Worm (Caenorhabditis elegans) whole organism, L4 larva: ENCODE results near the gene F38E1.10.
A peak's percentile ranks its signal among the peaks of the same experiment; 100 is the strongest.

Experiments
- D1046.2 ChIP-seq: fragments of 200-800 bp; sonication (Bioruptor generic); IDR thresholded peaks from 2 replicates; pipeline ENCODE4 v1.3.6; 2022; ENCODE audit warnings: missing genetic modification characterization, missing compliant biosample characterization
- F26F4.8 ChIP-seq: fragments of 200-800 bp; sonication (Bioruptor generic); conservative IDR thresholded peaks from 2 replicates; pipeline ENCODE4 v1.3.6; 2022; ENCODE audit warnings: missing genetic modification characterization, missing compliant biosample characterization
- F44E2.7 ChIP-seq: fragments of 200-800 bp; sonication (Bioruptor generic); IDR thresholded peaks from 2 replicates; pipeline ENCODE4 v2.1.2; 2022; ENCODE audit warnings: missing genetic modification characterization, missing compliant biosample characterization
- R02D3.7 ChIP-seq: fragments of 150-350 bp; sonication (generic microtip); optimal IDR thresholded peaks from 3 replicates; lab custom pipeline; 2014; ENCODE audit warnings: missing biosample characterization, missing genetic modification characterization
- T26A8.4 ChIP-seq: fragments of 200-800 bp; sonication (Bioruptor generic); IDR thresholded peaks from 2 replicates; pipeline ENCODE4 v1.3.6; 2022; ENCODE audit warnings: missing genetic modification characterization, missing compliant biosample characterization
- ZK337.2 ChIP-seq: fragments of 200-800 bp; sonication (Bioruptor generic); IDR thresholded peaks from 2 replicates; pipeline ENCODE4 v1.3.6; 2022; ENCODE audit warnings: missing genetic modification reagents, missing genetic modification characterization, missing compliant biosample characterization
- ZK546.5 ChIP-seq, 2 experiments: sonication (generic microtip); optimal IDR thresholded peaks; 2 replicates each; lab custom pipeline; 2017; ENCODE audit warnings: missing biosample characterization in 2 of 2, missing genetic modification characterization in 2 of 2
- aha-1 ChIP-seq: fragments of 150-350 bp; peaks from one replicate; lab custom pipeline; 2014; ENCODE audit warnings: missing biosample characterization, missing genetic modification characterization
- arid-1 ChIP-seq: fragments of 200-800 bp; sonication (Bioruptor generic); conservative IDR thresholded peaks from 2 replicates; pipeline ENCODE4 v1.3.6; 2022; ENCODE audit warnings: missing genetic modification reagents, missing genetic modification characterization, missing compliant biosample characterization
- ceh-20 ChIP-seq: fragments of 200-800 bp; sonication (Bioruptor generic); IDR thresholded peaks from 2 replicates; pipeline ENCODE4 v1.3.6; 2022; ENCODE audit warnings: missing genetic modification reagents, missing genetic modification characterization, missing compliant biosample characterization
- ceh-82 ChIP-seq: sonication (generic microtip); optimal IDR thresholded peaks from 2 replicates; lab custom pipeline; 2017; ENCODE audit warnings: missing biosample characterization, missing genetic modification characterization
- ces-1 ChIP-seq: fragments of 150-350 bp; sonication (generic microtip); optimal IDR thresholded peaks from 4 replicates; lab custom pipeline; 2014; ENCODE audit warnings: missing biosample characterization, missing genetic modification reagents, missing genetic modification characterization
- daf-19 ChIP-seq: fragments of 200-800 bp; sonication (Bioruptor generic); conservative IDR thresholded peaks from 2 replicates; pipeline ENCODE4 v1.3.6; 2022; ENCODE audit warnings: missing genetic modification characterization, missing compliant biosample characterization
- daf-8 ChIP-seq: fragments of 200-800 bp; sonication (Bioruptor generic); IDR thresholded peaks from 2 replicates; pipeline ENCODE4 v1.3.6; 2022; ENCODE audit warnings: missing genetic modification characterization, missing compliant biosample characterization
- gei-8 ChIP-seq: fragments of 200-800 bp; sonication (Bioruptor generic); optimal IDR thresholded peaks from 2 replicates; lab custom pipeline; 2018; ENCODE audit warnings: mild to moderate bottlenecking, missing genetic modification characterization, missing compliant biosample characterization
- hif-1 ChIP-seq, 2 experiments: sonication (generic microtip); optimal IDR thresholded peaks; 2 replicates each; lab custom pipeline; 2016 to 2017; ENCODE audit warnings: missing compliant biosample characterization in 2 of 2, missing genetic modification characterization in 2 of 2, missing genetic modification reagents in 2 of 2, missing genotype in 2 of 2, mild to moderate bottlenecking in 1 of 2
- lin-13 ChIP-seq: fragments of 150-350 bp; optimal IDR thresholded peaks from 2 replicates; lab custom pipeline; 2014; ENCODE audit warnings: missing biosample characterization, missing genetic modification reagents, missing genetic modification characterization
- lin-15B ChIP-seq: fragments of 150-350 bp; sonication (generic microtip); optimal IDR thresholded peaks from 3 replicates; lab custom pipeline; 2014; ENCODE audit warnings: missing biosample characterization, missing genetic modification characterization
- lin-29 ChIP-seq: fragments of 200-800 bp; sonication (Bioruptor generic); IDR thresholded peaks from 2 replicates; pipeline ENCODE4 v1.3.6; 2022; ENCODE audit warnings: missing genetic modification reagents, missing genetic modification characterization, missing compliant biosample characterization
- lin-39 ChIP-seq: fragments of 150-350 bp; optimal IDR thresholded peaks from 2 replicates; lab custom pipeline; 2014; ENCODE audit warnings: missing biosample characterization, missing genetic modification reagents, missing genetic modification characterization
- lir-3 ChIP-seq: sonication (generic microtip); optimal IDR thresholded peaks from 2 replicates; lab custom pipeline; 2016; ENCODE audit warnings: mild to moderate bottlenecking, missing genetic modification characterization, missing compliant biosample characterization
- madf-9 ChIP-seq: fragments of 200-800 bp; sonication (Bioruptor generic); conservative IDR thresholded peaks from 2 replicates; pipeline ENCODE4 v1.3.6; 2022; ENCODE audit warnings: missing genetic modification reagents, missing genetic modification characterization, missing compliant biosample characterization
- mep-1 ChIP-seq: fragments of 150-350 bp; sonication (generic microtip); optimal IDR thresholded peaks from 3 replicates; lab custom pipeline; 2014; ENCODE audit warnings: missing biosample characterization, missing genetic modification characterization
- nhr-10 ChIP-seq: fragments of 150-350 bp; optimal IDR thresholded peaks from 2 replicates; lab custom pipeline; 2014; ENCODE audit warnings: missing biosample characterization, missing genetic modification characterization
- nhr-237 ChIP-seq: sonication (generic microtip); optimal IDR thresholded peaks from 2 replicates; lab custom pipeline; 2017; ENCODE audit warnings: missing biosample characterization, missing genetic modification characterization
- nhr-25 ChIP-seq: sonication (generic microtip); optimal IDR thresholded peaks from 2 replicates; lab custom pipeline; 2017; ENCODE audit warnings: missing genetic modification characterization, mild to moderate bottlenecking, missing compliant biosample characterization, antibody characterized with exemption, moderate library complexity, borderline replicate concordance; ENCODE audit not compliant: insufficient read depth
- nhr-28 ChIP-seq: fragments of 150-350 bp; optimal IDR thresholded peaks from 2 replicates; lab custom pipeline; 2014; ENCODE audit warnings: missing biosample characterization, missing genetic modification characterization
- nhr-42 ChIP-seq: fragments of 200-800 bp; sonication (Bioruptor generic); IDR thresholded peaks from 2 replicates; pipeline ENCODE4 v1.3.6; 2022; ENCODE audit warnings: missing genetic modification characterization, missing compliant biosample characterization
- nhr-6 ChIP-seq: fragments of 150-350 bp; optimal IDR thresholded peaks from 2 replicates; lab custom pipeline; 2014; ENCODE audit warnings: missing biosample characterization, missing genetic modification characterization
- nhr-76 ChIP-seq: fragments of 150-350 bp; optimal IDR thresholded peaks from 2 replicates; lab custom pipeline; 2014; ENCODE audit warnings: missing biosample characterization, missing genetic modification characterization
- php-3 ChIP-seq: fragments of 200-800 bp; sonication (Bioruptor generic); IDR thresholded peaks from 2 replicates; pipeline ENCODE4 v1.3.6; 2022; ENCODE audit warnings: missing genetic modification reagents, missing genetic modification characterization, missing compliant biosample characterization
- pqm-1 ChIP-seq: sonication (generic microtip); optimal IDR thresholded peaks from 2 replicates; lab custom pipeline; 2017; ENCODE audit warnings: missing biosample characterization, missing genetic modification characterization
- set-16 ChIP-seq: fragments of 200-800 bp; sonication (Bioruptor generic); IDR thresholded peaks from 2 replicates; pipeline ENCODE4 v1.3.6; 2022; ENCODE audit warnings: missing genetic modification reagents, missing genetic modification characterization, missing compliant biosample characterization
- snpc-1.2 ChIP-seq: fragments of 200-800 bp; sonication (Bioruptor generic); IDR thresholded peaks from 2 replicates; pipeline ENCODE4 v1.3.6; 2022; ENCODE audit warnings: missing genetic modification reagents, missing genetic modification characterization, missing compliant biosample characterization
- unc-130 ChIP-seq: sonication (generic microtip); optimal IDR thresholded peaks from 2 replicates; lab custom pipeline; 2016; ENCODE audit warnings: missing genetic modification reagents, missing genetic modification characterization, missing compliant biosample characterization
- unc-39 ChIP-seq: sonication (generic microtip); optimal IDR thresholded peaks from 2 replicates; lab custom pipeline; 2017; ENCODE audit warnings: missing biosample characterization, missing genetic modification characterization
- unc-62 ChIP-seq, 3 experiments: fragments of 150-350 bp in 1 of 3; sonication (generic microtip); optimal IDR thresholded peaks in 2 of 3; peaks in 1 of 3; 1 replicate in 1 of 3; 2 replicates in 2 of 3; lab custom pipeline; 2014 to 2017; ENCODE audit warnings: missing biosample characterization in 3 of 3, missing genetic modification characterization in 3 of 3, missing genetic modification reagents in 3 of 3, missing genotype in 1 of 3
- vab-7 ChIP-seq: fragments of 200-800 bp; sonication (Bioruptor generic); IDR thresholded peaks from 2 replicates; pipeline ENCODE4 v1.3.6; 2022; ENCODE audit warnings: missing genetic modification reagents, missing genetic modification characterization, missing compliant biosample characterization
- zfp-2 ChIP-seq: sonication (generic microtip); optimal IDR thresholded peaks from 2 replicates; lab custom pipeline; 2016; ENCODE audit warnings: mild to moderate bottlenecking, missing genetic modification characterization, missing compliant biosample characterization
- zfp-3 ChIP-seq: fragments of 200-800 bp; sonication (Bioruptor generic); conservative IDR thresholded peaks from 2 replicates; pipeline ENCODE4 v1.3.6; 2022; ENCODE audit warnings: missing genetic modification reagents, missing genetic modification characterization, missing compliant biosample characterization
- zip-11 ChIP-seq: fragments of 200-800 bp; sonication (Bioruptor generic); IDR thresholded peaks from 2 replicates; pipeline ENCODE4 v1.3.6; 2022; ENCODE audit warnings: missing genetic modification characterization, missing compliant biosample characterization
- zip-2 ChIP-seq: fragments of 150-350 bp; optimal IDR thresholded peaks from 2 replicates; lab custom pipeline; 2014; ENCODE audit warnings: missing biosample characterization, missing genetic modification characterization
- ztf-7 ChIP-seq: fragments of 150-350 bp; optimal IDR thresholded peaks from 2 replicates; lab custom pipeline; 2014; ENCODE audit warnings: missing biosample characterization, missing genetic modification characterization

The F38E1.10 gene

DNA sequence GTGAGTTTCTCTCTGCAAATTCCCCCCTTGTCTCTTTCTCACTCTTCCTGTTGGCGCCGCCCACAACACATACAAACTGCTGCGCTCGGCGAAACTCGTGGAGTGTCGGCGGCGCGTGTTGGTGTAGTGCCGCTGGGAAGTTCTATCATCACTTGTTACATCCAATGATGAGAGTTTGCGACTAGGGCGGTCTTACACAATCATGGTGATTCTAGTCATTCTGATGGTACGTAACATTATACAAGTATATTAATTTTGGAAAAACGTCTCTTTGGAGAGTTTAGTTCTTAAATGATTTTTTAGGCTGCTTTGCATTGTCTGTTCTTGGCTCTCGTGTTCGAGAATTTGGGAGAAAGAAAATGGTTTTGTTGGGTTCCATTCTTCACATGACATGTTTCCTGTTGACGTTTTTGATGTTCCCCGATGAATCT is 26.3 kb downstream of the F38E1.10 start (continued):
- TF ChIP-seq nhr-25 (tag; lab: Kevin White, UChicago) (peak; percentile 82), ZK337.2 (GFP tag; lab: Robert Waterston, UW) (0 out of 2 replicates have a peak, but pooled peaks have one; percentile 35), ZK546.5 (tag; optimal IDR thresholded peaks at IDR 0.05; lab: Kevin White, UChicago) (no peak), nhr-28 (tag; lab: Kevin White, UChicago) (peak; percentile 74), vab-7 (GFP tag; lab: Robert Waterston, UW) (no peak; the same call in 1 of the 2 replicates), gei-8 (GFP tag; lab: Kevin White, UChicago) (peak; percentile 54), F26F4.8 (no peak), set-16 (GFP tag; lab: Robert Waterston, UW) (no peak; the same call in none of the 2 replicates), madf-9 (GFP tag; lab: Robert Waterston, UW) (no peak), nhr-10 (peak; percentile 19), zfp-3 (GFP tag; lab: Robert Waterston, UW) (no peak), lir-3 (tag; lab: Kevin White, UChicago) (peak; percentile 19), lin-29 (GFP tag; lab: Robert Waterston, UW) (no peak), D1046.2 (GFP tag; lab: Robert Waterston, UW) (no peak), lin-15B (no peak), ces-1 (GFP tag; lab: Kevin White, UChicago) (no peak), lin-39 (tag; lab: Kevin White, UChicago) (no peak), php-3 (GFP tag; lab: Robert Waterston, UW) (no peak), nhr-237 (no peak), daf-8 (GFP tag; lab: Robert Waterston, UW) (no peak), aha-1 (tag; lab: Kevin White, UChicago) (peak; percentile 76), lin-13 (GFP tag; lab: Kevin White, UChicago) (peak; percentile 78), nhr-76 (tag; lab: Kevin White, UChicago) (no peak), R02D3.7 (tag; lab: Kevin White, UChicago) (no peak), zip-11 (GFP tag; lab: Robert Waterston, UW) (no peak), arid-1 (GFP tag; lab: Robert Waterston, UW) (peak; percentile 70), daf-19 (GFP tag; lab: Robert Waterston, UW) (0 out of 2 replicates have a peak, but pooled peaks have one; percentile 7), F44E2.7 (GFP tag; lab: Robert Waterston, UW) (no peak), mep-1 (tag; lab: Kevin White, UChicago) (peak; percentile 91), pqm-1 (peak; percentile 66), T26A8.4 (peak; percentile 92), ztf-7 (peak; percentile 65), zfp-2 (tag; lab: Kevin White, UChicago) (no peak), unc-130 (peak; percentile 80), ceh-82 (tag; lab: Kevin White, UChicago) (no peak), nhr-6 (peak; percentile 21), unc-39 (tag; lab: Kevin White, UChicago) (no peak), snpc-1.2 (GFP tag; lab: Robert Waterston, UW) (peak; percentile 94), nhr-42 (0 out of 2 replicates have a peak, but pooled peaks have one; percentile 71)

DNA sequence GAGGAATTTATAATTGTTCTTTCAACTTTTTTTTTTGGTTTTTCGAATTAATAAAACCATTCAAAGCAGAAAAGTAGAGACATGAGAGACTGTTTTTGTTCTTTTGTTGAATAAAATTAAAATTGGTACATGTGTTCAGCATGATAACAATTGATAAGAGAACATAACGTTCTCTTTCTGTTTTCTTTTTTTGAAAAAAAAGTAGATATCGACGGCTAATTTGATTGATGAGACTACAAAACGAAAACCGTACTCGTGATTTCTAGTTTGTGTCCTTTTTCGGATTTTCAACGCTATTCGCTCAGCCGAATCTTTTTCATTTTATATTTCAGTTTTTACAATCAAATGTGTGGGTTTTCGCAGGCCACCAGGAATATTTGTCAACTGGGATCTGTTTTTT is 29.9 kb downstream of the F38E1.10 start, which contains the start of gene C08D8.1:
TSS of gene C08D8.1 (plus strand) at position 324 of the 400 bp plus-strand sequence.
- TF ChIP-seq hif-1 (tag; optimal IDR thresholded peaks at IDR 0.05; lab: Kevin White, UChicago) = no peak
- no peak for TF ChIP-seq zfp-2 (tag; lab: Kevin White, UChicago)
- peak in 1 of 2 experiments; percentile 44 for TF ChIP-seq unc-62 (GFP tag; optimal IDR thresholded peaks at IDR 0.05 in 1 of 2; lab: Kevin White, UChicago)
- TF ChIP-seq unc-62 (tag; optimal IDR thresholded peaks at IDR 0.05; lab: Kevin White, UChicago) = no peak
- TF ChIP-seq zip-2 = no peak
- TF ChIP-seq nhr-28 (tag; lab: Kevin White, UChicago) = peak; percentile 97
- 0 out of 2 replicates have a peak, but pooled peaks have one; percentile 19 for TF ChIP-seq ceh-20 (GFP tag; lab: Robert Waterston, UW)
- TF ChIP-seq, all 104 proteins: peak for 3
